Fruit fly (Drosophila melanogaster) S2 (cell line): Measurements from ENCODE around the gene Sry-beta.

ENCODE experiments used
- CG8478 ChIP-seq: fragments of >200 bp; optimal IDR thresholded peaks from 2 replicates; lab custom pipeline; 2018
- CTCF ChIP-seq, 2 experiments: fragments of >200 bp; optimal IDR thresholded peaks; 2 replicates each; lab custom pipeline; 2018

The Sry-beta gene

DNA sequence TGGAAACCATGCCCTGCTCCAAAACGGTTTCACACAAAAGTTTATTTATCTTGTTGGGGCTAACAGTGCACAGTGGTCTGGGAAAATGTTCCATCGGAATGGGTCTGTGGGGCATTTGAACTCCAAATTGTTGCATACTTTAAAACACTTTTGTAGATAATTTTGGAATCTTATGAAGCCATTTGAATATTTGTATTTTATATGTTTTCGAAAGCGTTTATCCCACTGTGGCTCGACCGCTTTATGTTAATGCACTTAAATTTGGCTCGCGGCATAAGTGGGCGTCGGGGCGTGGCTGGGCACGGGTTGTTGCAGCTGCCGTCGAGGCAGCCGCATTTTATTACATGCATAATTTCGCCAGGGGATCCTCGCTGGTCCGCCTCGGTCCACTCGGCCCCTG lies 32.3 kb downstream of the Sry-beta start:
- TF ChIP-seq CTCF (optimal IDR thresholded peaks at IDR 0.05; lab: Kevin White, UChicago) (no peak), CG8478 (no peak)

DNA sequence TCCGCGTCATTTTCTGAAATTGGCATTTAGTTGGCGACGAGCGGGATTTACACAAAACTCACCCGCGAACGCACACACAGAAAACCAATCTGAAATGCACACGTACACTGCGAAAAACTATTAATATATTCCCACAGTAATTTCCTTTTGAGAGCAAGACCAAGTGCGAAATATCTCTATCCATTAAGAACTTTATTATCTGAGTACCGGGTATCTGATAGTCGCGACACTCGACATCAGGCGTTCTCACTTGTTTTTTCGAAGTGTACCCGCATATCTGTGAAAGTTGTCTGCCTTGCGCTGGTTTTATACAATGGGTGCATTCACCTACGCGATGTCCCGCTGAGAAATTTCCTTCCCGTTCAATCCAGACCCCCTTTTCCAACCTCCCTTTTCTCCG lies 36.6 kb downstream of the Sry-beta start:
- TF ChIP-seq CTCF (optimal IDR thresholded peaks at IDR 0.05; lab: Kevin White, UChicago) (no peak), CG8478 (no peak)

DNA sequence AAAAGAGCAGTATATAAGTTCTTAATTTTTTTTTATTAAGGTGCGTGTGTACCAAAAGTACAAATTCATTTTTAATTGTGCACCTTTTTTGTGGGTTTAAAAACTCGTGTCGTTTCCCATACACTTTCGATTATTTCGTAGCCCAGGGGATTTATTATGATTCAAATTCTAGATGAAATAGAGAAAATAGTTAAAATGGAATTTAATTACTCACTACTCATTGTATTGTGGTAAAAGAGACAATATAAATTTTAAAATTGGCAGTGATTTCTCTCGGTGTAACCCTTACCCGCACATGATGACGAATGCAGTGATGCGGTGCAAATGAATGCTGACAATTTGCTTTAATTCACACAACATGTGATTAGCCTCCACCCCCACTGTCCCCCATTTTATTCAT lies 43.7 kb downstream of the Sry-beta start:
- no peak for TF ChIP-seq CTCF (optimal IDR thresholded peaks at IDR 0.05; lab: Kevin White, UChicago)
- TF ChIP-seq CG8478: no peak

DNA sequence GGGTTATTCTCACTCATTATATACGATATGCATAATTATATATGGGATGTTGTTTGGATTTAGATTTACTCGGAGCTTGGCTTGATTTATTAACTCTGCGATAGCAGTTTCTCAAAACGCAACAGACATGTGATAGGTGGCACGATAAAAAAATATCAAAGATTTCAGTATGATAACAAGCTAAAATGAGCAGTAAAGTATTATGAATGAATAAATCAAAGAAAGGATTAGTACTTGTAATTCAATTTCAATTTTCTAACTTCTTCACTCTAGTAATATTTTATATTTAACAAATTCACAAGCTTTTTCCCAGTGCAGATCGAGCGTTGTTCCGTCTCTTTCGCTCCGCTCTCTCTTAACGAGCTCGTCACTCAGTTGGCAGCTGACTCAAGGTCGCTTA lies 44.6 kb downstream of the Sry-beta start:
- TF ChIP-seq CTCF (optimal IDR thresholded peaks at IDR 0.05; lab: Kevin White, UChicago): no peak
- TF ChIP-seq CG8478: no peak

DNA sequence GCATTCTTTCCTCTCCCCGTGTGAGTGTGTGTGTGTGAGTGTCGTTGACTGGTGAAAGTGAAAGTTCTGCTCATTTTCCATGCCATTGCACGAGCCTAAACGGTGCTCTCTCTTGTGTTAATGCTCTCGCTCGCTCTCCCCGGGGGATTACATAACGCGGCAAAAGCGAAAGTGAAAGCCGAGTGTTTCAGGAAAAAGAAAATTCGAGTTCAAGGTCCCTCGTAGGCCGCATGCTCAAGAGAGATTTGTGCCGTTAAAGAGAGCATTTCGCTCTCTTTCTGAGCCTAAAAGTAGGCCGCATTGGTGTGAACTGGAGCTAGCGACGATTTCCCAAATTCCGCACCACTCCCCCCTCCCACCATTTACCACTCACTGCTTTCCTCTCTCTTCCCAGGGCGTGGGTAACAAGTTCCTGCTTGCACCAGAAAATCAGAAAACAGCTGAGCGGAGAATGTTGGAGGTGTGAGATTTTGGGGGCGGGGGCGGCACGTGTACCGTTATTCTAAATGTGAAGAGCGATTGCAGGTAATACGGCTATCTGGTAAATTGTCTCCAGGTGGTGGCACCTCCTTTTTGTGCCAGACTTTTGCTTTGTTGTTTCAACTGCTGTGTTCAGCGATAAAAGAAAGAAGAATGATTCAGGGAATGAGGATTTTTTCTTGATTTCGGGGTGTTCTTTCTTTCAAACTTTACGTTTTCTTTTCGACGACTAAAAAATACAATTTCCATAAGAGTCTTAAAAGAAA lies 50.9 kb downstream of the Sry-beta start:
- no peak for TF ChIP-seq CTCF (optimal IDR thresholded peaks at IDR 0.05; lab: Kevin White, UChicago)

DNA sequence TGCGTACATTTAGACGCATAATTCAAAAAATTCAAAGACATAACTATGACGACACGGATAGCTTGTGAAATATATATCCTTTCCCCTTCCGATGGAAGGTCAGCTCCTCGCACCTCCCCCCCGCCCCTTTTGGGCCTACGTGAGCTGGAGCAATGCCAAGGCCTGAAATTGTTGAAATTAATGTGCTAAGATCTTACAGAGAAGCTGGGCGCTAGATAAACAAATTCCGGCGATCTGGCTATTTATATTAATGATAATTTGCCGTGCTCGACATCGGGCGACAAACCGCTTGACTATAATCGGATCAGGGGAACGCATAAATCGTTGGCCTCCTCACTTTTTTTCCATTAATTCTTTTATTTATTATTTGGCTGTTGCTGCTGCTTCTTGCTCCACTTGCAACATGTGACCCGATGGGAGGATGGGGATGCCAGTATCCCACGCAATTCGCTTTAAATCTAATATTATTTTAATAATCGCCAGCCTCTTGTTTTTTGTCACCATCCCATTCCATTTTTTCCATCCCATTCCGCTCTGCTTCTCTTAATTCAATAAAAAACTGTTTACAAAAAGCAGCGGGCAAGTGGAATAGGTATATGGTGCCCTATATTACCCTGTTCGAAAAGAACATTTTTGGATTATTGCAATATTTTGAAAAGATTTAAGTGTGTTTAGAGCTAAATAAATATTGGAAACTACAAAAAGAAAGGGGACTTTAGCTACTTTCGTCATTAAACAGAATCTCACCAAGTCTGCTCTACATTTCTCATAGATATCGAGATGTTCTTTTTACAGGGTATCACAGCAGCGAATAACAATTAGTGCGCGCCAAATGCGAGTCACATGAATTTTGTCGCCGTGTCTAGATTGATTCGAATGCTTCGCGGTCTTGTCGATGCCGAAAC lies 52.5 kb downstream of the Sry-beta start:
- TF ChIP-seq CTCF (optimal IDR thresholded peaks at IDR 0.05; lab: Kevin White, UChicago) (no peak), CG8478 (no peak)

DNA sequence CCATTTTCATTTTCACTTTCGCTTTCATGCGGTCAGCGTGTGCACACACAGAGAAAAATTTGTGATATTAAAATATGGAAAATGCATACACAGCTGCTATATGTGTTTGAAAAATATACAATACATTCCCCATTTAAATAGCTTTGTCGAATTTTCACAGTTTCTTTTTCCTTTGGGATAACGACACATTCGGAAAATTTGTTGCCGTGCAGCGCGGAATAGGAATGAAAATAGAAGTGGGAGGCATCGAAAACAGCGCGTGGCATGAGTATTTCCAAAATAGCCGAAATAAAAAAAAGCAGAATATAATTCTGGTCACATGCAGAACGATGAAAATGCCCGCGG lies 53.2 kb downstream of the Sry-beta start:
- TF ChIP-seq CTCF (optimal IDR thresholded peaks at IDR 0.05; lab: Kevin White, UChicago) (no peak), CG8478 (no peak)
